Fruit fly (Drosophila melanogaster) ovary, adult (tissue): ENCODE data around the gene CG4982.

Experiments used
- CG17801 ChIP-seq: fragments of 200-800 bp; optimal IDR thresholded peaks from 2 replicates; lab custom pipeline; 2019; ENCODE audit warnings: missing biosample characterization, mild to moderate bottlenecking, missing genetic modification characterization, moderate library complexity; ENCODE audit not compliant: partially characterized antibody

CG4982 gene

dm6 chr3L:16301153-16301552 is at the start of gene CG4982:
Gene CG4982, plus strand, starts transcription at chr3L:16301453.
- TF ChIP-seq CG17801 (GFP tag; lab: Kevin White, UChicago): no peak

DNA sequence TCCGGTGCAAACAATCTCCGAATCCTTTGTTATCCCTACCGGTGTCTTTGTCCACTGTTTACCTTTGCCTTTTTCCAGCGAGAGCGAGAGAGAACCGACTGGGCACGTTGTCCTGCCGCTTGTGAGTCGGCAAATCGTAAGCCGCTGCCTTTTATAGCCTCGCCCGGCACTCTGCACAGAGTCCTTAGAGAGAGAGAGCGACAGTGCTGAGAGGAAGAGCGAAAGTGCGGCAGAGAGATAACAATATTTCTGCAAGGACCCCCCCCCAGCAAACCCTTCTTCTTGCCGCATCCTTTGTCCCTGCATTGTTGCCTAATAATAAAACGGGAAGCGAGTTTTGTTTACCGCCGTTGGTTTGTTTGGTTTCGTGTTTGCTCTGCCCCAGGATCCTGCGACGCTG is 49.0 kb upstream of the CG4982 start, which contains the start of gene CG13055:
CG13055 (minus strand) TSS at position 101 of the 400 bp plus-strand sequence.
- TF ChIP-seq CG17801 (GFP tag; lab: Kevin White, UChicago): no peak

DNA sequence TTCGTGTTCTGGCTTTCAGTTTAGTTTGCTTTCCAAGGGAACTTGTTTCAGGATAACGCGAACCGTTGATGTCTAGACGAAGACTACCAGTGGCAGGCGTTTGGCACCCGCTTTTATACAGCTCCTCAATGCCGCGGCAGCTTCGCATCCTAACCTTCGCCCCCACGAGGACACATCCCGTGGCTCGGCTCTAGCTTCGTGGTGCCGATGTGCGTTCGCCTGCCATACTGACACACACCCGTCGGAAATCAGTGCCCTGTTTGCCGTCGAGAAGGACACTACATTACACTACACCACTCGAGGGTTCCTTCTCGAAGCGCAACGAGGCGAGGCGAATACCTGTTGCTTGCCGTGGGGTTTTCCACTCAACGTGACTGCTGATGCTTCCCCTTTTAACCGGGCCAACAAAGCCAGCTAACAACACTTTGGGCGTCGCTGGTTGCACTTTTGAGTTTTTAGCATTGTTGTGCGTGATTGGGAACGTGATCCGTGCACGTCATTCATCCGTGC is 44.1 kb upstream of the CG4982 start, which contains the start of gene CG13054:
CG13054 (minus strand) TSS at position 74 of the 510 bp plus-strand sequence.
- TF ChIP-seq CG17801 (GFP tag; lab: Kevin White, UChicago): no peak

DNA sequence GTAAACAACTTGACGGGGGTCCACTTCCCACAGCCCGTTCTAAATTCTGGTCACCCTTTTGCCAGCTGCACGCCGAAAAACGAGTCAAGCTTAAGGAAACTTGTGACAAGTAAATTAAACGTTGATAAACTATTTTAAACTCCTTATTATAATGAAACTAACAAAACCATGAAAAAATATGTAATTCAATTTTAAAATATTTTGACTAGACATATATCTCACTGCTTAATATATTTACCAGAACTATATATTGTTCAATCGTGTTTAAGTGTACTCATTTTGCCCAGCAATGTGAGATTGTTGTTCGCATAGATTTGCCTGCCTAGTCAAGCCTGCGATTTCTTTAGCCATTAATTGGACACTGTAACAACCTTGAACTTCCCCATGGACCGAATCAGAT is 41.7 kb upstream of the CG4982 start, which contains the start of gene CG13053:
CG13053 (minus strand) TSS at position 171 of the 400 bp plus-strand sequence.
- no peak for TF ChIP-seq CG17801 (GFP tag; lab: Kevin White, UChicago)

- no peak for TF ChIP-seq CG17801 (GFP tag; lab: Kevin White, UChicago)
These were observed 39.7 kb upstream of the CG4982 start, which contains the start of gene CG34247 for dm6 chr3L:16261505-16261904. Gene CG34247, minus strand, starts transcription at chr3L:16261605.

dm6 chr3L:16262440-16262839 is 38.8 kb upstream of the CG4982 start, which contains the start of gene CG13071:
Gene CG13071, plus strand, starts transcription at chr3L:16262740.
- no peak for TF ChIP-seq CG17801 (GFP tag; lab: Kevin White, UChicago)

DNA sequence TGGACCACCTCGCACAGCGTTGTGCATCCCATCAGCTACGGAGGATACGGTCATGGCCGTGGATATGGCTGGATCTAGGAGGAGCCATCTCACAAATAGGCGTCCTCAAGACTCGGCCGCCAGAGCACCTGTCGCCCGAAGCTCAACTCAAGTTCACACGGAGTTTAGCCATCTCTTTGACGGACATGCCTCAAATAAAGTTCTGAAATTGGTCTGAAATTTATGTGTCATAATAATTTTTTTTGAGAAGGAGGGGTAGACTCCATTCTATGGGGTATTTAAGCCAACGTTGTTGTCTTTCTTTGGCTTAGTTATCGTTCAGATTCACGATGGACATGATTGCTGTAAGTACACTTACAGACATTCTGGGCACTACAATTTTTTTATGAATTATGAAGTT is 38.2 kb upstream of the CG4982 start, which contains the start of gene CG13070:
CG13070 (plus strand) TSS at position 301 of the 400 bp plus-strand sequence.
- no peak for TF ChIP-seq CG17801 (GFP tag; lab: Kevin White, UChicago)

DNA sequence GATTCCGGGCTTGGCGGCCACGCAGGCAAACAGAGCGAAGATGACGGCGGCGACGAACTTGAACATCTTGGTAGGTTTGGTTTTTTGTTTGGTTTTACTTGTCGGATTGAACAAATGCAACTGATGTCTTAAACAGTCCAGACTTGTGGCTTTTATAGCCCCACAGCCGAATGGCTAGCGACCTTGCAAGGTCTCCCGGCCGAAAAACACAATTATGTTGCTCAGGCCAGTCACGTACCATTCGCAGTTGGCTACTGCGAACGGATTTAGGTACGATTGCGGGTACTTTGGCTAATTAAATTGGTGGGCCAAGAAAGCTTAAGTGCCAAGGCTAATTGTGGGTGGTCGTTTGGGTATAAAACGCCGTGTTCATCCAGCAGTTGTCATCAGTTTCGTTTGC is 36.3 kb upstream of the CG4982 start, which contains the start of the genes CG13051 and CG13069:
CG13051 (minus strand) TSS at position 101 of the 400 bp plus-strand sequence.
CG13069 (plus strand) TSS at position 386 of the 400 bp plus-strand sequence.
- no peak for TF ChIP-seq CG17801 (GFP tag; lab: Kevin White, UChicago)

dm6 chr3L:16268106-16268733 is 33.0 kb upstream of the CG4982 start, which contains the start of gene CG4950:
Gene CG4950, minus strand, starts transcription at chr3L:16268156.
- TF ChIP-seq CG17801 (GFP tag; lab: Kevin White, UChicago): no peak

DNA sequence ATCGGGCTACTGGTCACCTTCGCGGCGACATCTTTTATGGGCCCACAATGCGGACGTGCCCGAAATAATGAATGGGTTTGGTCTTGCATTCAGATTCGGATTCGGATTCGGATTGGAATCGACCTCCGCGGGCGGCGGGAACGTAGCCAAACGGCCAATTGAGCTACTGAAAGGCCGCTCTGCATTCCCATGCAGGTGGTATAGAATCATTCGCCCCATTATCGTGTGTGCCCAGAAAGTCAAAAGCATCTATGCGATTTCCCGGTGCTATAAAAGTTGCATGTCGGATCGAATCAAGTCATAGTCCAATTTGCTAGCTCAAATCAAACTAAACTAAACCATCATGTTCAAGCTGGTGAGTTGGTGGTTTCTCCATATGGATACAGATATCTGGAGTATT is 32.2 kb upstream of the CG4982 start, which contains the start of gene CG13068:
CG13068 (plus strand) TSS at position 301 of the 400 bp plus-strand sequence.
- TF ChIP-seq CG17801 (GFP tag; lab: Kevin White, UChicago): no peak

- no peak for TF ChIP-seq CG17801 (GFP tag; lab: Kevin White, UChicago)
These were observed 30.4 kb upstream of the CG4982 start, which contains the start of the genes CG34248 and CG13067 for dm6 chr3L:16270802-16271332. Gene CG34248, minus strand, starts transcription at chr3L:16270902. Gene CG13067, plus strand, starts transcription at chr3L:16271282.

- no peak for TF ChIP-seq CG17801 (GFP tag; lab: Kevin White, UChicago)
These were observed 28.8 kb upstream of the CG4982 start, which contains the start of gene CG13066 for dm6 chr3L:16272338-16272959. Gene CG13066, plus strand, starts transcription at chr3L:16272909.

dm6 chr3L:16275391-16276017 is 25.7 kb upstream of the CG4982 start:
- no peak for TF ChIP-seq CG17801 (GFP tag; lab: Kevin White, UChicago)

- TF ChIP-seq CG17801 (GFP tag; lab: Kevin White, UChicago): no peak
These were observed 24.1 kb upstream of the CG4982 start, which contains the start of gene CG13065 for dm6 chr3L:16277135-16277534. Gene CG13065, plus strand, starts transcription at chr3L:16277435.
